Worm (Caenorhabditis elegans) whole organism, young adult: ENCODE results near the gene M110.3.

Source experiments
- F23B12.7 ChIP-seq: sonication (generic microtip); optimal IDR thresholded peaks from 2 replicates; lab custom pipeline; 2017; ENCODE audit warnings: missing genetic modification characterization, mild to moderate bottlenecking, missing compliant biosample characterization, antibody characterized with exemption, moderate library complexity; ENCODE audit not compliant: insufficient read depth
- F49E8.2 ChIP-seq: sonication (generic microtip); optimal IDR thresholded peaks from 3 replicates; lab custom pipeline; 2017; ENCODE audit warnings: missing genetic modification characterization, mild to moderate bottlenecking, missing compliant biosample characterization, antibody characterized with exemption, moderate library complexity; ENCODE audit not compliant: insufficient read depth
- F52B5.7 ChIP-seq: sonication (generic microtip); optimal IDR thresholded peaks from 2 replicates; lab custom pipeline; 2016; ENCODE audit warnings: mild to moderate bottlenecking, missing genetic modification characterization, missing compliant biosample characterization
- F55B11.4 ChIP-seq: sonication (generic microtip); optimal IDR thresholded peaks from 2 replicates; lab custom pipeline; 2016; ENCODE audit warnings: missing compliant biosample characterization, missing genetic modification characterization, borderline replicate concordance; ENCODE audit not compliant: insufficient read depth
- K11D2.4 ChIP-seq: fragments of 200-800 bp; sonication (Bioruptor generic); IDR thresholded peaks from 2 replicates; pipeline ENCODE4 v1.3.6; 2022; ENCODE audit warnings: missing genetic modification reagents, missing genetic modification characterization, missing compliant biosample characterization
- K12H6.12 ChIP-seq: fragments of 200-800 bp; sonication (Bioruptor generic); optimal IDR thresholded peaks from 2 replicates; lab custom pipeline; 2018; ENCODE audit warnings: mild to moderate bottlenecking, missing genetic modification characterization, missing compliant biosample characterization
- T26A5.8 ChIP-seq: sonication (generic microtip); optimal IDR thresholded peaks from 2 replicates; lab custom pipeline; 2016; ENCODE audit warnings: missing genetic modification characterization, missing compliant biosample characterization
- Y53G8AR.9 ChIP-seq: fragments of 200-800 bp; sonication (Bioruptor generic); conservative IDR thresholded peaks from 2 replicates; pipeline ENCODE4 v1.3.6; 2022; ENCODE audit warnings: missing genetic modification reagents, missing genetic modification characterization, missing compliant biosample characterization
- Y67H2A.10 ChIP-seq: fragments of 200-800 bp; sonication (Bioruptor generic); conservative IDR thresholded peaks from 2 replicates; pipeline ENCODE4 v1.3.6; 2022; ENCODE audit warnings: missing genetic modification reagents, missing genetic modification characterization, missing compliant biosample characterization
- Y79H2A.3 ChIP-seq: fragments of 200-800 bp; sonication (Bioruptor generic); conservative IDR thresholded peaks from 2 replicates; pipeline ENCODE4 v1.3.6; 2022; ENCODE audit warnings: missing genetic modification reagents, missing genetic modification characterization, missing compliant biosample characterization
- athp-1 ChIP-seq: sonication (generic microtip); optimal IDR thresholded peaks from 2 replicates; lab custom pipeline; 2017; ENCODE audit warnings: mild to moderate bottlenecking, missing genetic modification characterization, missing compliant biosample characterization
- ceh-58 ChIP-seq: fragments of 200-800 bp; sonication (Bioruptor generic); IDR thresholded peaks from 2 replicates; pipeline ENCODE4 v1.3.6; 2022; ENCODE audit warnings: missing genetic modification characterization, missing compliant biosample characterization
- ceh-79 ChIP-seq: sonication (generic microtip); optimal IDR thresholded peaks from 2 replicates; lab custom pipeline; 2017; ENCODE audit warnings: mild to moderate bottlenecking, missing genetic modification characterization, missing compliant biosample characterization
- ceh-91 ChIP-seq: fragments of 200-800 bp; sonication (Bioruptor generic); IDR thresholded peaks from 2 replicates; pipeline ENCODE4 v1.3.6; 2022; ENCODE audit warnings: missing genetic modification reagents, missing genetic modification characterization, missing compliant biosample characterization
- chd-7 ChIP-seq: sonication (generic microtip); optimal IDR thresholded peaks from 2 replicates; lab custom pipeline; 2016; ENCODE audit warnings: mild to moderate bottlenecking, missing genetic modification characterization, moderate library complexity, missing compliant biosample characterization
- die-1 ChIP-seq: sonication (generic microtip); optimal IDR thresholded peaks from 2 replicates; lab custom pipeline; 2016; ENCODE audit warnings: missing genotype, mild to moderate bottlenecking, missing genetic modification characterization, missing compliant biosample characterization
- egl-44 ChIP-seq: fragments of 200-800 bp; sonication (Bioruptor generic); IDR thresholded peaks from 2 replicates; pipeline ENCODE4 v1.3.6; 2022; ENCODE audit warnings: missing genetic modification reagents, missing genetic modification characterization, missing compliant biosample characterization
- egrh-3 ChIP-seq: fragments of 200-800 bp; sonication (Bioruptor generic); IDR thresholded peaks from 2 replicates; pipeline ENCODE4 v1.3.6; 2022; ENCODE audit warnings: missing genetic modification reagents, missing genetic modification characterization, missing compliant biosample characterization
- him-1 ChIP-seq: sonication (generic microtip); optimal IDR thresholded peaks from 2 replicates; lab custom pipeline; 2016; ENCODE audit warnings: missing genotype, missing genetic modification reagents, missing genetic modification characterization, missing compliant biosample characterization
- hmg-20 ChIP-seq: fragments of 200-800 bp; sonication (Bioruptor generic); IDR thresholded peaks from 2 replicates; pipeline ENCODE4 v1.3.6; 2022; ENCODE audit warnings: missing genetic modification reagents, missing genetic modification characterization, missing compliant biosample characterization
- nhr-120 ChIP-seq: fragments of 200-800 bp; sonication (Bioruptor generic); IDR thresholded peaks from 2 replicates; pipeline ENCODE4 v1.3.6; 2022; ENCODE audit warnings: missing genetic modification characterization, missing compliant biosample characterization
- nhr-27 ChIP-seq: fragments of 200-800 bp; sonication (Bioruptor generic); optimal IDR thresholded peaks from 2 replicates; lab custom pipeline; 2018; ENCODE audit warnings: mild to moderate bottlenecking, missing genetic modification characterization, moderate library complexity, missing compliant biosample characterization
- nhr-90 ChIP-seq: sonication (generic microtip); optimal IDR thresholded peaks from 2 replicates; lab custom pipeline; 2016; ENCODE audit warnings: missing genotype, mild to moderate bottlenecking, missing genetic modification characterization, missing compliant biosample characterization
- pha-4 ChIP-seq: fragments of 150-350 bp; sonication (generic microtip); optimal IDR thresholded peaks from 2 replicates; lab custom pipeline; 2014; ENCODE audit warnings: missing biosample characterization, missing genetic modification reagents, missing genetic modification characterization
- rec-8 ChIP-seq, 2 experiments: sonication (generic microtip); optimal IDR thresholded peaks; 2 replicates each; lab custom pipeline; 2016; ENCODE audit warnings: mild to moderate bottlenecking in 2 of 2, missing genetic modification characterization in 2 of 2, missing genetic modification reagents in 2 of 2, missing genotype in 2 of 2, missing biosample characterization in 1 of 2, missing compliant biosample characterization in 1 of 2, moderate library complexity in 1 of 2
- snpc-4 ChIP-seq, 5 experiments: fragments of 150-350 bp in 1 of 5; sonication (generic microtip) in 4 of 5; optimal IDR thresholded peaks; 2 replicates each; lab custom pipeline; 2014 to 2018; ENCODE audit warnings: missing genetic modification characterization in 5 of 5, missing biosample characterization in 3 of 5, antibody characterized with exemption in 2 of 5, mild to moderate bottlenecking in 2 of 5, missing compliant biosample characterization in 2 of 5, missing genotype in 2 of 5, moderate library complexity in 2 of 5, missing genetic modification reagents in 1 of 5
- tlf-1 ChIP-seq: fragments of 200-800 bp; sonication (Bioruptor generic); optimal IDR thresholded peaks from 2 replicates; lab custom pipeline; 2018; ENCODE audit warnings: mild to moderate bottlenecking, missing genetic modification characterization, missing compliant biosample characterization
- unc-62 ChIP-seq: fragments of 150-350 bp; optimal IDR thresholded peaks from 2 replicates; lab custom pipeline; 2014; ENCODE audit warnings: missing biosample characterization, missing genetic modification reagents, missing genetic modification characterization
- xnd-1 ChIP-seq: sonication (generic microtip); optimal IDR thresholded peaks from 2 replicates; lab custom pipeline; 2016; ENCODE audit warnings: missing genotype, missing genetic modification reagents, missing genetic modification characterization, missing compliant biosample characterization
- zfh-2 ChIP-seq: fragments of 200-800 bp; sonication (Bioruptor generic); conservative IDR thresholded peaks from 2 replicates; pipeline ENCODE4 v1.3.6; 2022; ENCODE audit warnings: missing genetic modification reagents, missing genetic modification characterization, missing compliant biosample characterization
- ztf-26 ChIP-seq: sonication (generic microtip); optimal IDR thresholded peaks from 2 replicates; lab custom pipeline; 2017; ENCODE audit warnings: missing genetic modification characterization, missing compliant biosample characterization

The M110.3 gene

DNA sequence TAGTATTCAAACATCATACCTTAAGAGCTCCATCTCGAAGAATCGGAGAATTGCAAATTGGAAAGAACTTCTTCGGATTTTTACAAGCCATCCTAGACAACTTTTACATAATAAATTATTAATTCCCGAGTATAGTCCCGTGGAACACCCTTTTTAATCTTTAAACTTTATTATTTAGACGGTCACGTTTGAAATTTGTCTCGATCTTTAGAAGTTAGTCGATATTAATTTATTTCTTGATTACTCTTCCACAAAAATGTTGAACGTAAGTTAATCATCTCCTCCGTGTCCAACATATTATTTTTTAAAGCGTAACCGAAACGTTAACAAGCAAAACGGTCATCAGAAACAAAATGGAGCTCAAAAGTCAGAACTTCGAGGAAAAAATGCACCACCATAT is 43.0 kb downstream of the M110.3 start, which contains the start of the genes decr-1.3 and T05C12.1:
decr-1.3 (minus strand) TSS at position 101 of the 400 bp plus-strand sequence.
T05C12.1 (plus strand) TSS at position 232 of the 400 bp plus-strand sequence.
- TF ChIP-seq K12H6.12 (no peak), ztf-26 (no peak), hmg-20 (GFP tag; lab: Robert Waterston, UW) (no peak), egrh-3 (GFP tag; lab: Robert Waterston, UW) (no peak), F55B11.4 (no peak), nhr-120 (GFP tag; lab: Robert Waterston, UW) (no peak), pha-4 (tag; lab: Kevin White, UChicago) (no peak), unc-62 (no peak), T26A5.8 (no peak), zfh-2 (GFP tag; lab: Robert Waterston, UW) (no peak), Y67H2A.10 (GFP tag; lab: Robert Waterston, UW) (no peak), snpc-4 (GFP tag; optimal IDR thresholded peaks at IDR 0.05; lab: Kevin White, UChicago) (no peak), snpc-4 (tag; optimal IDR thresholded peaks at IDR 0.05; lab: Kevin White, UChicago) (no peak), athp-1 (tag; lab: Kevin White, UChicago) (no peak), ceh-79 (no peak), nhr-90 (tag; lab: Kevin White, UChicago) (no peak), Y79H2A.3 (GFP tag; lab: Robert Waterston, UW) (no peak)

DNA sequence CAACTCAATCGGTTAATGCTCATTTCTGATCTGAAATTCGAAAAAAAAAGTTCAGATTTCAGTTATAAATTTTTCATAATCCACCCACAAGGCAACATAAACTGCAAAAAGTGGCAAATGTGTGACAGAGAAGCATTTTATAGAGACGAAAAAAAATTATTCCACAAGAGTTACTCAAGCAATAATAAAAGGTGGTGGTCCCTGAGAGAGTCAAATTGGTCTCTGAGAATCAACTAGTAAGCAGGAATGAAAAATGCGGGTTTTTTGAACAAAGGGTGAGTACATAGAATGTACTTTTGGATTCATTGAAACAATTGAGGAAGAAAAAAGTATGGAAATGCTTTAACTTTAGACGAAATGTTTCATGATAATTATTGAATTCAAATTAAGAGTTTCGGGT is 46.0 kb downstream of the M110.3 start, which contains the start of gene T05C12.11:
T05C12.11 (minus strand) TSS at position 101 of the 400 bp plus-strand sequence.
- no peak for TF ChIP-seq him-1 (tag; lab: Kevin White, UChicago)
- no peak for TF ChIP-seq ceh-91 (GFP tag; lab: Robert Waterston, UW)
- TF ChIP-seq K11D2.4 (GFP tag; lab: Robert Waterston, UW): no peak
- no peak for TF ChIP-seq die-1 (tag; lab: Kevin White, UChicago)
- TF ChIP-seq chd-7 (tag; lab: Kevin White, UChicago): no peak
- TF ChIP-seq ztf-26: no peak
- TF ChIP-seq, all 124 proteins: peak for 0

DNA sequence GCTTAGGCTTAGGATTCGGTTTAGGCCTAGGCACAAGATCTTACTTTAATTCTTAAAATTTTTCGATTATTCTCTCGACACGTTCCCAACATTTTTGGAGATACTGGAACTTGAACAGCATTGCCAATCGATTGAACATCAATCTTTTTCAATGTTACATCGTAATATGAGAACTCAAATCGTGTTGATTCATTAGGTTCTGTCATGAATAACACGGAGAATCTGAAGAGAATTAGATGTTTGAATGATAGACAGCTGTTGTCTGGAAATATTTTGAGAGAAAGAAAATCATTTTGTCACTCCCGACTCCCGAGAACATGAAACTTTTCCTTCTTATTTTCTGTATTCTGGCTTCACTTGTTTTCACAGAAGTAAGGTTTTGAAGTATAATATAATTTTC is 47.1 kb downstream of the M110.3 start, which contains the start of gene T05C12.15:
T05C12.15 (plus strand) TSS at position 301 of the 400 bp plus-strand sequence.
- TF ChIP-seq Y53G8AR.9 (no peak), F49E8.2 (tag; lab: Kevin White, UChicago) (no peak), rec-8 (tag; optimal IDR thresholded peaks at IDR 0.05; lab: Kevin White, UChicago) (no peak), ceh-58 (GFP tag; lab: Robert Waterston, UW) (no peak), egl-44 (GFP tag; lab: Robert Waterston, UW) (no peak), xnd-1 (tag; lab: Kevin White, UChicago) (no peak), F23B12.7 (tag; lab: Kevin White, UChicago) (no peak), tlf-1 (GFP tag; lab: Kevin White, UChicago) (no peak), nhr-27 (tag; lab: Kevin White, UChicago) (no peak), F52B5.7 (no peak), athp-1 (tag; lab: Kevin White, UChicago) (no peak)
